Fruit fly (Drosophila melanogaster) whole organism, embryonic: ENCODE data around the gene fzy.

Experiments used
- Ada2b ChIP-seq: fragments of 200-800 bp; sonication (Bioruptor generic); IDR thresholded peaks from 2 replicates; pipeline ENCODE4 v1.3.6; 2022; ENCODE audit warnings: missing biosample characterization, missing genetic modification characterization
- CG12236 ChIP-seq: fragments of 200-800 bp; sonication (Bioruptor generic); optimal IDR thresholded peaks from 2 replicates; lab custom pipeline; 2016; ENCODE audit warnings: missing biosample characterization, missing genetic modification characterization
- CG12391 ChIP-seq: fragments of 200-800 bp; sonication (Bioruptor generic); optimal IDR thresholded peaks from 3 replicates; lab custom pipeline; 2018; ENCODE audit warnings: missing biosample characterization, mild to moderate bottlenecking, missing genetic modification characterization, moderate library complexity
- CG13123 ChIP-seq: fragments of 200-800 bp; sonication (Bioruptor generic); optimal IDR thresholded peaks from 2 replicates; lab custom pipeline; 2016; ENCODE audit warnings: missing biosample characterization, missing genetic modification characterization
- CG13287 ChIP-seq: fragments of 200-800 bp; sonication (Bioruptor generic); IDR thresholded peaks from 2 replicates; pipeline ENCODE4 v1.3.6; 2022; ENCODE audit warnings: missing biosample characterization, missing genetic modification characterization; ENCODE audit not compliant: partially characterized antibody
- CG15696 ChIP-seq: fragments of 200-800 bp; sonication (Bioruptor generic); optimal IDR thresholded peaks from 2 replicates; lab custom pipeline; 2019; ENCODE audit warnings: missing biosample characterization, mild to moderate bottlenecking, missing genetic modification characterization, moderate library complexity
- CG17361 ChIP-seq: fragments of 200-800 bp; sonication (Bioruptor generic); IDR thresholded peaks from 3 replicates; pipeline ENCODE4 v1.3.6; 2022; ENCODE audit warnings: missing biosample characterization, missing genetic modification characterization
- CG3407 ChIP-seq: fragments of 200-800 bp; sonication (Bioruptor generic); optimal IDR thresholded peaks from 2 replicates; lab custom pipeline; 2018; ENCODE audit warnings: missing biosample characterization, mild to moderate bottlenecking, missing genetic modification characterization
- CG3838 ChIP-seq: fragments of 200-800 bp; sonication (Bioruptor generic); optimal IDR thresholded peaks from 3 replicates; lab custom pipeline; 2016; ENCODE audit warnings: missing biosample characterization, missing genetic modification characterization
- CG3847 ChIP-seq: fragments of 200-800 bp; sonication (Bioruptor generic); IDR thresholded peaks from 2 replicates; pipeline ENCODE4 v1.3.6; 2022; ENCODE audit warnings: missing biosample characterization, missing genetic modification characterization
- CG5953 ChIP-seq: fragments of 200-800 bp; sonication (Bioruptor generic); IDR thresholded peaks from 2 replicates; pipeline ENCODE4 v1.3.6; 2022; ENCODE audit warnings: missing biosample characterization, missing genetic modification characterization
- CG6765 ChIP-seq: fragments of 200-800 bp; sonication (Bioruptor generic); optimal IDR thresholded peaks from 3 replicates; lab custom pipeline; 2017; ENCODE audit warnings: missing biosample characterization, mild to moderate bottlenecking, missing genetic modification characterization
- CG7357 ChIP-seq: fragments of 200-800 bp; sonication (Bioruptor generic); IDR thresholded peaks from 3 replicates; pipeline ENCODE4 v1.3.6; 2022; ENCODE audit warnings: missing biosample characterization, missing genetic modification characterization
- CG7556 ChIP-seq: fragments of 200-800 bp; sonication (Bioruptor generic); optimal IDR thresholded peaks from 2 replicates; lab custom pipeline; 2017; ENCODE audit warnings: missing biosample characterization, mild to moderate bottlenecking, missing genetic modification characterization
- CG8089 ChIP-seq: fragments of 200-800 bp; sonication (Bioruptor generic); optimal IDR thresholded peaks from 3 replicates; lab custom pipeline; 2016; ENCODE audit warnings: missing biosample characterization, missing genetic modification characterization
- CHES-1-like ChIP-seq: fragments of 200-800 bp; sonication (Bioruptor generic); optimal IDR thresholded peaks from 2 replicates; lab custom pipeline; 2016; ENCODE audit warnings: missing biosample characterization, missing genetic modification characterization
- D19A ChIP-seq: fragments of 200-800 bp; optimal IDR thresholded peaks from 3 replicates; lab custom pipeline; 2019; ENCODE audit warnings: missing biosample characterization, mild to moderate bottlenecking, missing genetic modification characterization, moderate library complexity
- Dip3 ChIP-seq: fragments of 200-800 bp; sonication (Bioruptor generic); optimal IDR thresholded peaks from 3 replicates; lab custom pipeline; 2016; ENCODE audit warnings: missing biosample characterization, missing genetic modification characterization
- Dp ChIP-seq: fragments of 200-800 bp; sonication (Bioruptor generic); optimal IDR thresholded peaks from 2 replicates; lab custom pipeline; 2018; ENCODE audit warnings: missing biosample characterization, mild to moderate bottlenecking, missing genetic modification characterization, moderate library complexity
- Eip74EF ChIP-seq, 2 experiments: fragments of 200-800 bp in 1 of 2; fragments of >200 bp in 1 of 2; sonication (Bioruptor generic) in 1 of 2; optimal IDR thresholded peaks; 2 replicates each; lab custom pipeline; 2017 to 2019; ENCODE audit warnings: missing biosample characterization in 2 of 2, missing genetic modification characterization in 2 of 2, mild to moderate bottlenecking in 1 of 2, moderate library complexity in 1 of 2
- HLH54F ChIP-seq: fragments of 200-800 bp; sonication (Bioruptor generic); optimal IDR thresholded peaks from 3 replicates; lab custom pipeline; 2016; ENCODE audit warnings: missing biosample characterization, missing genetic modification characterization
- Hsf ChIP-seq: fragments of 200-800 bp; sonication (Bioruptor generic); optimal IDR thresholded peaks from 3 replicates; lab custom pipeline; 2016; ENCODE audit warnings: missing biosample characterization, missing genetic modification characterization
- Lhr ChIP-seq: fragments of 200-800 bp; sonication (Bioruptor generic); optimal IDR thresholded peaks from 3 replicates; lab custom pipeline; 2017; ENCODE audit warnings: mild to moderate bottlenecking, missing biosample characterization, missing genetic modification reagents, missing genetic modification characterization
- Max ChIP-seq: fragments of 200-800 bp; sonication (Bioruptor generic); optimal IDR thresholded peaks from 2 replicates; lab custom pipeline; 2016; ENCODE audit warnings: missing biosample characterization, mild to moderate bottlenecking, missing genetic modification characterization
- NC2β ChIP-seq: fragments of 200-800 bp; sonication (Bioruptor generic); optimal IDR thresholded peaks from 2 replicates; lab custom pipeline; 2016; ENCODE audit warnings: missing biosample characterization, missing genetic modification characterization
- Optix ChIP-seq: fragments of 200-800 bp; sonication (Bioruptor generic); IDR thresholded peaks from 3 replicates; pipeline ENCODE4 v1.3.6; 2022; ENCODE audit warnings: missing biosample characterization, missing genetic modification characterization
- Pdp1 ChIP-seq, 2 experiments: fragments of 200-800 bp; sonication (Bioruptor generic); optimal IDR thresholded peaks; 3 replicates each; lab custom pipeline; 2016; ENCODE audit warnings: missing biosample characterization in 2 of 2, missing genetic modification characterization in 2 of 2, mild to moderate bottlenecking in 1 of 2, moderate library complexity in 1 of 2
- Poxn ChIP-seq: fragments of 200-800 bp; sonication (Bioruptor generic); IDR thresholded peaks from 2 replicates; pipeline ENCODE4 v1.3.6; 2022; ENCODE audit warnings: missing biosample characterization, missing genetic modification characterization
- Ptx1 ChIP-seq: fragments of 200-800 bp; sonication (Bioruptor generic); IDR thresholded peaks from 2 replicates; pipeline ENCODE4 v1.3.6; 2022; ENCODE audit warnings: missing biosample characterization, missing genetic modification characterization
- Sox102F ChIP-seq: fragments of 200-800 bp; sonication (Bioruptor generic); optimal IDR thresholded peaks from 2 replicates; lab custom pipeline; 2018; ENCODE audit warnings: missing biosample characterization, mild to moderate bottlenecking, missing genetic modification characterization, moderate library complexity
- ab ChIP-seq: fragments of 200-800 bp; sonication (Bioruptor generic); optimal IDR thresholded peaks from 2 replicates; lab custom pipeline; 2016; ENCODE audit warnings: missing biosample characterization, missing genetic modification characterization
- ash1 ChIP-seq: fragments of 200-800 bp; sonication (Bioruptor generic); optimal IDR thresholded peaks from 2 replicates; lab custom pipeline; 2018; ENCODE audit warnings: missing biosample characterization, mild to moderate bottlenecking, missing genetic modification characterization
- bowl ChIP-seq: fragments of 200-800 bp; sonication (Bioruptor generic); IDR thresholded peaks from 2 replicates; pipeline ENCODE4 v1.3.6; 2022; ENCODE audit warnings: missing biosample characterization, missing genetic modification characterization
- chm ChIP-seq: fragments of 200-800 bp; sonication (Bioruptor generic); IDR thresholded peaks from 2 replicates; pipeline ENCODE4 v1.3.6; 2022; ENCODE audit warnings: missing biosample characterization, missing genetic modification characterization
- croc ChIP-seq: fragments of 200-800 bp; sonication (Bioruptor generic); conservative IDR thresholded peaks from 3 replicates; pipeline ENCODE4 v1.3.6; 2022; ENCODE audit warnings: missing biosample characterization, missing genetic modification characterization
- crp ChIP-seq, 2 experiments: fragments of 200-800 bp; sonication (Bioruptor generic); optimal IDR thresholded peaks; 2 replicates in 1 of 2; 3 replicates in 1 of 2; lab custom pipeline; 2017; ENCODE audit warnings: missing biosample characterization in 2 of 2, missing genetic modification characterization in 2 of 2, mild to moderate bottlenecking in 1 of 2, moderate library complexity in 1 of 2
- en ChIP-seq: fragments of 200-800 bp; sonication (Bioruptor generic); optimal IDR thresholded peaks from 2 replicates; lab custom pipeline; 2016; ENCODE audit warnings: missing biosample characterization, missing genetic modification characterization
- ftz-f1 ChIP-seq: fragments of 200-800 bp; sonication (Bioruptor generic); optimal IDR thresholded peaks from 2 replicates; lab custom pipeline; 2016; ENCODE audit warnings: missing biosample characterization, missing genetic modification characterization
- gcm ChIP-seq: fragments of 200-800 bp; sonication (Bioruptor generic); optimal IDR thresholded peaks from 2 replicates; lab custom pipeline; 2019; ENCODE audit warnings: missing biosample characterization, mild to moderate bottlenecking, missing genetic modification characterization, moderate library complexity
- gfzf ChIP-seq: fragments of 200-800 bp; sonication (Bioruptor generic); optimal IDR thresholded peaks from 2 replicates; lab custom pipeline; 2016; ENCODE audit warnings: missing biosample characterization, mild to moderate bottlenecking, missing genetic modification characterization, moderate library complexity
- gro ChIP-seq: fragments of 200-800 bp; sonication (Bioruptor generic); optimal IDR thresholded peaks from 2 replicates; lab custom pipeline; 2016; ENCODE audit warnings: missing biosample characterization, missing genetic modification characterization
- gt ChIP-seq: fragments of 200-800 bp; sonication (Bioruptor generic); IDR thresholded peaks from 2 replicates; pipeline ENCODE4 v1.3.6; 2022; ENCODE audit warnings: missing biosample characterization, missing genetic modification characterization
- lov ChIP-seq, 2 experiments: fragments of 200-800 bp in 1 of 2; fragments of >200 bp in 1 of 2; sonication (Bioruptor generic) in 1 of 2; IDR thresholded peaks in 1 of 2; optimal IDR thresholded peaks in 1 of 2; 2 replicates in 1 of 2; 3 replicates in 1 of 2; pipeline versions ENCODE4 v1.3.6 to Lab custom; 2017 to 2022; ENCODE audit warnings: missing biosample characterization in 1 of 2, missing genetic modification characterization in 1 of 2
- mld ChIP-seq: fragments of 200-800 bp; sonication (Bioruptor generic); IDR thresholded peaks from 3 replicates; pipeline ENCODE4 v1.3.6; 2022; ENCODE audit warnings: missing biosample characterization, missing genetic modification characterization; ENCODE audit not compliant: partially characterized antibody
- org-1 ChIP-seq: fragments of 200-800 bp; sonication (Bioruptor generic); optimal IDR thresholded peaks from 2 replicates; lab custom pipeline; 2017; ENCODE audit warnings: missing biosample characterization, missing genetic modification characterization
- otp ChIP-seq: fragments of 200-800 bp; sonication (Bioruptor generic); IDR thresholded peaks from 3 replicates; pipeline ENCODE4, ENCODE4 v1.3.6; 2022; ENCODE audit warnings: missing biosample characterization, missing genetic modification characterization
- psq ChIP-seq: fragments of 200-800 bp; sonication (Bioruptor generic); optimal IDR thresholded peaks from 2 replicates; lab custom pipeline; 2017; ENCODE audit warnings: missing biosample characterization, missing genetic modification characterization
- sob ChIP-seq: fragments of 200-800 bp; sonication (Bioruptor generic); IDR thresholded peaks from 2 replicates; pipeline ENCODE4 v1.3.6; 2022; ENCODE audit warnings: missing biosample characterization, missing genetic modification characterization
- twi ChIP-seq: fragments of 200-800 bp; optimal IDR thresholded peaks from 2 replicates; lab custom pipeline; 2019; ENCODE audit warnings: missing biosample characterization, mild to moderate bottlenecking, missing genetic modification characterization, moderate library complexity
- zfh1 ChIP-seq: fragments of 200-800 bp; sonication (Bioruptor generic); IDR thresholded peaks from 3 replicates; pipeline ENCODE4 v1.3.6; 2022; ENCODE audit warnings: missing biosample characterization, missing genetic modification characterization

The fzy gene

dm6 chr2L:16350160-16350633, 39.4 kb downstream of the fzy start (continued):
- peak; percentile 75 for TF ChIP-seq Ada2b (GFP tag; lab: Robert Waterston, UW)
- TF ChIP-seq Dp, result no peak
- no peak for TF ChIP-seq otp (GFP tag; lab: Robert Waterston, UW)
- peak; percentile 68 for TF ChIP-seq CG13287 (GFP tag; lab: Robert Waterston, UW)
- no peak for TF ChIP-seq en (GFP tag; lab: Kevin White, UChicago)
- TF ChIP-seq org-1, result peak; percentile 54
- TF ChIP-seq Poxn (GFP tag; lab: Robert Waterston, UW), result no peak
- peak; percentile 59 for TF ChIP-seq CG15696 (tag; lab: Kevin White, UChicago)
- TF ChIP-seq CG3847, result peak; percentile 90
- TF ChIP-seq Ptx1 (GFP tag; lab: Robert Waterston, UW), result peak; percentile 86
- no peak for TF ChIP-seq ash1 (GFP tag; lab: Kevin White, UChicago)
- TF ChIP-seq CG17361, result no peak; the same call in 2 of the 3 replicates
- TF ChIP-seq CG7556 (GFP tag; lab: Kevin White, UChicago), result peak; percentile 51
- peak; percentile 65; the same call in 1 of the 3 replicates for TF ChIP-seq CG7357 (GFP tag; lab: Robert Waterston, UW)
- peak; percentile 43 for TF ChIP-seq CG13123 (GFP tag; lab: Kevin White, UChicago)
- no peak for TF ChIP-seq lov (optimal IDR thresholded peaks at IDR 0.05; lab: Kevin White, UChicago)
- peak; percentile 74; the same call in 1 of the 3 replicates for TF ChIP-seq lov (GFP tag; IDR thresholded peaks at IDR 0.05; lab: Robert Waterston, UW)
- peak; percentile 14 to 61 for TF ChIP-seq Pdp1 (GFP tag; optimal IDR thresholded peaks at IDR 0.05; lab: Kevin White, UChicago)
- peak; percentile 3 for TF ChIP-seq CG6765 (GFP tag; lab: Kevin White, UChicago)
- TF ChIP-seq CG12236 (GFP tag; lab: Kevin White, UChicago), result peak; percentile 14
- TF ChIP-seq ftz-f1 (GFP tag; lab: Kevin White, UChicago), result no peak
- peak in 1 of 2 experiments; percentile 79 for TF ChIP-seq crp (GFP tag; optimal IDR thresholded peaks at IDR 0.05; lab: Kevin White, UChicago)
- TF ChIP-seq Max (GFP tag; lab: Kevin White, UChicago), result peak; percentile 63
- TF ChIP-seq CG5953 (GFP tag; lab: Robert Waterston, UW), result no peak
- no peak for TF ChIP-seq CG3838 (GFP tag; lab: Kevin White, UChicago)
- TF ChIP-seq Dip3 (GFP tag; lab: Kevin White, UChicago), result peak; percentile 56
- peak; percentile 8 for TF ChIP-seq gfzf (GFP tag; lab: Kevin White, UChicago)
- TF ChIP-seq Optix, result peak; percentile 74
- TF ChIP-seq gt (GFP tag; lab: Robert Waterston, UW), result peak; percentile 35; the same call in 1 of the 2 replicates
- peak; percentile 76 for TF ChIP-seq Sox102F
- peak; percentile 44; the same call in 1 of the 3 replicates for TF ChIP-seq mld
- no peak for TF ChIP-seq gro (GFP tag; lab: Kevin White, UChicago)
- peak; percentile 60; the same call in 1 of the 2 replicates for TF ChIP-seq bowl (GFP tag; lab: Robert Waterston, UW)
- peak; percentile 46 for TF ChIP-seq ab (GFP tag; lab: Kevin White, UChicago)
- peak; percentile 53; the same call in 2 of the 3 replicates for TF ChIP-seq croc (GFP tag; lab: Robert Waterston, UW)
- no peak for TF ChIP-seq twi
- peak; percentile 76; the same call in 2 of the 3 replicates for TF ChIP-seq zfh1
- TF ChIP-seq D19A, result no peak
- no peak for TF ChIP-seq NC2β (GFP tag; lab: Kevin White, UChicago)
- TF ChIP-seq CG12391 (tag; lab: Kevin White, UChicago), result peak; percentile 81
- TF ChIP-seq chm (GFP tag; lab: Robert Waterston, UW), result no peak; the same call in 1 of the 2 replicates
- peak; percentile 12 for TF ChIP-seq CG3407
- TF ChIP-seq Hsf, result peak; percentile 54
- TF ChIP-seq Eip74EF (GFP tag; optimal IDR thresholded peaks at IDR 0.05; lab: Kevin White, UChicago), result no peak
- TF ChIP-seq sob (GFP tag; lab: Robert Waterston, UW), result peak; percentile 80
- peak; percentile 19 for TF ChIP-seq CG8089 (GFP tag; lab: Kevin White, UChicago)
- TF ChIP-seq CHES-1-like, result peak; percentile 40
- TF ChIP-seq gcm (GFP tag; lab: Kevin White, UChicago), result no peak
- TF ChIP-seq HLH54F (GFP tag; lab: Kevin White, UChicago), result peak; percentile 69
- no peak for TF ChIP-seq psq (GFP tag; lab: Kevin White, UChicago)
- no peak for TF ChIP-seq Lhr (GFP tag; lab: Kevin White, UChicago)
